Worm (Caenorhabditis elegans) whole organism, L2 larva: ENCODE data around the gene R10E9.3.

ENCODE experiments used
- C34F6.9 ChIP-seq: fragments of 150-350 bp; optimal IDR thresholded peaks from 2 replicates; lab custom pipeline; 2014; ENCODE audit warnings: missing biosample characterization, missing genetic modification characterization
- F13H6.1 ChIP-seq: sonication (generic microtip); optimal IDR thresholded peaks from 2 replicates; lab custom pipeline; 2016; ENCODE audit warnings: missing genetic modification characterization, missing compliant biosample characterization
- Y55F3AM.14 ChIP-seq: fragments of 200-800 bp; sonication (Bioruptor generic); optimal IDR thresholded peaks from 2 replicates; lab custom pipeline; 2018; ENCODE audit warnings: mild to moderate bottlenecking, missing genetic modification characterization, missing compliant biosample characterization
- ZK546.5 ChIP-seq: sonication (generic microtip); optimal IDR thresholded peaks from 2 replicates; lab custom pipeline; 2017; ENCODE audit warnings: missing biosample characterization, missing genetic modification characterization
- alr-1 ChIP-seq: fragments of 150-350 bp; optimal IDR thresholded peaks from 2 replicates; lab custom pipeline; 2014; ENCODE audit warnings: missing biosample characterization, missing genetic modification characterization
- aly-2 ChIP-seq: fragments of 150-350 bp; optimal IDR thresholded peaks from 2 replicates; lab custom pipeline; 2014; ENCODE audit warnings: missing biosample characterization, missing genetic modification characterization
- blmp-1 ChIP-seq: sonication (generic microtip); optimal IDR thresholded peaks from 2 replicates; lab custom pipeline; 2017; ENCODE audit warnings: missing genetic modification characterization, mild to moderate bottlenecking, missing compliant biosample characterization, antibody characterized with exemption, moderate library complexity; ENCODE audit not compliant: insufficient read depth
- ceh-16 ChIP-seq: fragments of 150-350 bp; optimal IDR thresholded peaks from 2 replicates; lab custom pipeline; 2014; ENCODE audit warnings: missing biosample characterization, missing genetic modification characterization
- ceh-82 ChIP-seq: fragments of 150-350 bp; optimal IDR thresholded peaks from 2 replicates; lab custom pipeline; 2014; ENCODE audit warnings: missing biosample characterization, missing genetic modification characterization
- crh-2 ChIP-seq: sonication (generic microtip); optimal IDR thresholded peaks from 2 replicates; lab custom pipeline; 2017; ENCODE audit warnings: missing biosample characterization, missing genetic modification characterization
- dmd-4 ChIP-seq: sonication (generic microtip); optimal IDR thresholded peaks from 2 replicates; lab custom pipeline; 2017; ENCODE audit warnings: missing biosample characterization, missing genetic modification characterization
- fos-1 ChIP-seq: fragments of 150-350 bp; optimal IDR thresholded peaks from 2 replicates; lab custom pipeline; 2014; ENCODE audit warnings: missing biosample characterization, missing genetic modification characterization
- gmeb-1 ChIP-seq: fragments of 150-350 bp; optimal IDR thresholded peaks from 2 replicates; lab custom pipeline; 2014; ENCODE audit warnings: missing biosample characterization, missing genetic modification characterization
- lin-11 ChIP-seq: fragments of 150-350 bp; sonication (generic microtip); optimal IDR thresholded peaks from 2 replicates; lab custom pipeline; 2014; ENCODE audit warnings: missing biosample characterization, missing genetic modification characterization, inconsistent platforms, mixed read lengths
- lin-13 ChIP-seq: fragments of 150-350 bp; optimal IDR thresholded peaks from 2 replicates; lab custom pipeline; 2014; ENCODE audit warnings: missing biosample characterization, missing genetic modification reagents, missing genetic modification characterization
- lin-39 ChIP-seq: fragments of 150-350 bp; optimal IDR thresholded peaks from 2 replicates; lab custom pipeline; 2014; ENCODE audit warnings: missing biosample characterization, missing genetic modification reagents, missing genetic modification characterization
- lsy-2 ChIP-seq, 2 experiments: fragments of 150-350 bp in 1 of 2; sonication (generic microtip) in 1 of 2; optimal IDR thresholded peaks; 2 replicates each; lab custom pipeline; 2014 to 2017; ENCODE audit warnings: missing biosample characterization in 2 of 2, missing genetic modification characterization in 2 of 2
- mab-5 ChIP-seq: fragments of 150-350 bp; optimal IDR thresholded peaks from 2 replicates; lab custom pipeline; 2014; ENCODE audit warnings: missing biosample characterization, missing genetic modification characterization
- mbf-1 ChIP-seq: sonication (generic microtip); optimal IDR thresholded peaks from 2 replicates; lab custom pipeline; 2017; ENCODE audit warnings: missing biosample characterization, missing genetic modification characterization
- mdl-1 ChIP-seq, 2 experiments: fragments of 150-350 bp in 1 of 2; sonication (generic microtip) in 1 of 2; optimal IDR thresholded peaks; 2 replicates each; lab custom pipeline; 2017; ENCODE audit warnings: missing biosample characterization in 2 of 2, missing genetic modification characterization in 2 of 2
- nhr-10 ChIP-seq: sonication (generic microtip); optimal IDR thresholded peaks from 2 replicates; lab custom pipeline; 2017; ENCODE audit warnings: missing biosample characterization, missing genetic modification characterization
- nhr-11 ChIP-seq: fragments of 150-350 bp; optimal IDR thresholded peaks from 2 replicates; lab custom pipeline; 2014; ENCODE audit warnings: missing biosample characterization, missing genetic modification characterization
- nhr-12 ChIP-seq: fragments of 150-350 bp; optimal IDR thresholded peaks from 2 replicates; lab custom pipeline; 2014; ENCODE audit warnings: missing biosample characterization, missing genetic modification characterization
- nhr-129 ChIP-seq: fragments of 150-350 bp; optimal IDR thresholded peaks from 2 replicates; lab custom pipeline; 2014; ENCODE audit warnings: missing biosample characterization, missing genetic modification characterization
- nhr-237 ChIP-seq: fragments of 150-350 bp; optimal IDR thresholded peaks from 2 replicates; lab custom pipeline; 2014; ENCODE audit warnings: missing biosample characterization, missing genetic modification characterization
- nhr-25 ChIP-seq: fragments of 150-350 bp; sonication (generic microtip); optimal IDR thresholded peaks from 3 replicates; lab custom pipeline; 2014; ENCODE audit warnings: missing biosample characterization, missing genetic modification characterization
- nhr-6 ChIP-seq: fragments of 150-350 bp; optimal IDR thresholded peaks from 2 replicates; lab custom pipeline; 2014; ENCODE audit warnings: missing biosample characterization, missing genetic modification characterization
- nhr-77 ChIP-seq: fragments of 150-350 bp; optimal IDR thresholded peaks from 2 replicates; lab custom pipeline; 2014; ENCODE audit warnings: missing biosample characterization, missing genetic modification characterization
- sem-4 ChIP-seq: fragments of 150-350 bp; optimal IDR thresholded peaks from 2 replicates; lab custom pipeline; 2014; ENCODE audit warnings: missing biosample characterization, missing genetic modification reagents, missing genetic modification characterization
- skn-1 ChIP-seq: sonication (generic microtip); optimal IDR thresholded peaks from 2 replicates; lab custom pipeline; 2017; ENCODE audit warnings: missing biosample characterization, missing genetic modification characterization
- sma-3 ChIP-seq: sonication (generic microtip); optimal IDR thresholded peaks from 2 replicates; lab custom pipeline; 2016; ENCODE audit warnings: missing genetic modification reagents, missing genetic modification characterization, missing compliant biosample characterization
- sma-9 ChIP-seq, 2 experiments: fragments of 150-350 bp in 1 of 2; sonication (generic microtip) in 1 of 2; optimal IDR thresholded peaks; 2 replicates each; lab custom pipeline; 2014 to 2016; ENCODE audit warnings: missing genetic modification characterization in 2 of 2, mild to moderate bottlenecking in 1 of 2, missing biosample characterization in 1 of 2, missing compliant biosample characterization in 1 of 2, missing genetic modification reagents in 1 of 2, moderate library complexity in 1 of 2
- unc-55 ChIP-seq: fragments of 150-350 bp; sonication (generic microtip); optimal IDR thresholded peaks from 3 replicates; lab custom pipeline; 2014; ENCODE audit warnings: missing biosample characterization, missing genetic modification reagents, missing genetic modification characterization
- zag-1 ChIP-seq: fragments of 150-350 bp; optimal IDR thresholded peaks from 2 replicates; lab custom pipeline; 2014; ENCODE audit warnings: missing biosample characterization, missing genetic modification characterization
- ztf-11 ChIP-seq: sonication (generic microtip); optimal IDR thresholded peaks from 2 replicates; lab custom pipeline; 2017; ENCODE audit warnings: missing biosample characterization, missing genetic modification characterization
- ztf-4 ChIP-seq: fragments of 150-350 bp; optimal IDR thresholded peaks from 2 replicates; lab custom pipeline; 2014; ENCODE audit warnings: missing biosample characterization, missing genetic modification characterization

Gene R10E9.3

ce11 chrIII:3978438-3978837 is 18.4 kb downstream of the R10E9.3 start:
- no peak for TF ChIP-seq F13H6.1 (tag; lab: Kevin White, UChicago)
- TF ChIP-seq fos-1 (tag; lab: Kevin White, UChicago): peak; percentile 8
- no peak for TF ChIP-seq mab-5 (tag; lab: Kevin White, UChicago)
- no peak for TF ChIP-seq aly-2
- peak; percentile 9 for TF ChIP-seq unc-55
- no peak for TF ChIP-seq skn-1
- no peak for TF ChIP-seq nhr-129 (tag; lab: Kevin White, UChicago)
- peak; percentile 38 for TF ChIP-seq nhr-25 (tag; lab: Kevin White, UChicago)
- TF ChIP-seq mdl-1 (tag; optimal IDR thresholded peaks at IDR 0.05; lab: Kevin White, UChicago): no peak
- no peak for TF ChIP-seq nhr-6 (tag; lab: Kevin White, UChicago)
- no peak for TF ChIP-seq alr-1 (tag; lab: Kevin White, UChicago)
- TF ChIP-seq Y55F3AM.14 (GFP tag; lab: Kevin White, UChicago): no peak
- TF ChIP-seq sma-3: no peak
- TF ChIP-seq lin-13: no peak
- no peak for TF ChIP-seq blmp-1
- TF ChIP-seq ceh-82 (tag; lab: Kevin White, UChicago): no peak
- no peak for TF ChIP-seq ztf-11 (tag; lab: Kevin White, UChicago)
- TF ChIP-seq nhr-77: no peak
- TF ChIP-seq sem-4 (tag; lab: Kevin White, UChicago): no peak
- TF ChIP-seq crh-2 (tag; lab: Kevin White, UChicago): peak; percentile 37
- no peak for TF ChIP-seq nhr-11 (tag; lab: Kevin White, UChicago)
- TF ChIP-seq, all 48 proteins: peak for 4

ce11 chrIII:3979980-3980631 is 20.1 kb downstream of the R10E9.3 start:
- TF ChIP-seq nhr-25 (tag; lab: Kevin White, UChicago) (peak; percentile 62), zag-1 (tag; lab: Kevin White, UChicago) (no peak), sma-9 (GFP tag; optimal IDR thresholded peaks at IDR 0.05; lab: Kevin White, UChicago) (peak; percentile 54), sma-9 (tag; optimal IDR thresholded peaks at IDR 0.05; lab: Kevin White, UChicago) (no peak), ztf-4 (tag; lab: Kevin White, UChicago) (peak; percentile 27), nhr-6 (tag; lab: Kevin White, UChicago) (no peak), mbf-1 (tag; lab: Kevin White, UChicago) (no peak), F13H6.1 (tag; lab: Kevin White, UChicago) (peak; percentile 89), sem-4 (tag; lab: Kevin White, UChicago) (peak; percentile 65), mdl-1 (tag; optimal IDR thresholded peaks at IDR 0.05; lab: Kevin White, UChicago) (peak; percentile 25 to 45), lsy-2 (tag; optimal IDR thresholded peaks at IDR 0.05; lab: Kevin White, UChicago) (peak; percentile 33 to 48), alr-1 (tag; lab: Kevin White, UChicago) (no peak), unc-55 (peak; percentile 69), Y55F3AM.14 (GFP tag; lab: Kevin White, UChicago) (no peak), fos-1 (tag; lab: Kevin White, UChicago) (peak; percentile 14), dmd-4 (tag; lab: Kevin White, UChicago) (no peak), sma-3 (peak; percentile 41), nhr-129 (tag; lab: Kevin White, UChicago) (peak; percentile 55), C34F6.9 (peak; percentile 64), crh-2 (tag; lab: Kevin White, UChicago) (peak; percentile 71), nhr-77 (no peak), gmeb-1 (peak; percentile 17), lin-13 (peak; percentile 38), nhr-12 (no peak)

- TF ChIP-seq nhr-10 (tag; lab: Kevin White, UChicago) (no peak), F13H6.1 (tag; lab: Kevin White, UChicago) (peak; percentile 82), Y55F3AM.14 (GFP tag; lab: Kevin White, UChicago) (peak; percentile 14), alr-1 (tag; lab: Kevin White, UChicago) (no peak), ZK546.5 (tag; lab: Kevin White, UChicago) (no peak), mdl-1 (tag; optimal IDR thresholded peaks at IDR 0.05; lab: Kevin White, UChicago) (peak in 1 of 2 experiments; percentile 35), sma-3 (no peak), nhr-11 (tag; lab: Kevin White, UChicago) (no peak), lin-39 (tag; lab: Kevin White, UChicago) (no peak), lsy-2 (tag; optimal IDR thresholded peaks at IDR 0.05; lab: Kevin White, UChicago) (peak in 1 of 2 experiments; percentile 34), mab-5 (tag; lab: Kevin White, UChicago) (no peak), ceh-16 (no peak), blmp-1 (no peak), sma-9 (GFP tag; optimal IDR thresholded peaks at IDR 0.05; lab: Kevin White, UChicago) (peak; percentile 12), sma-9 (tag; optimal IDR thresholded peaks at IDR 0.05; lab: Kevin White, UChicago) (no peak), fos-1 (tag; lab: Kevin White, UChicago) (peak; percentile 0), nhr-129 (tag; lab: Kevin White, UChicago) (peak; percentile 45), unc-55 (no peak), nhr-237 (tag; lab: Kevin White, UChicago) (no peak), C34F6.9 (peak; percentile 8), lin-11 (peak; percentile 13)
Observed at ce11 chrIII:3984049-3984484, 24.0 kb downstream of the R10E9.3 start.
